Fruit fly (Drosophila melanogaster): ENCODE data around the gene Ugt307A1.

- TF ChIP-seq CG14711 (tag; optimal IDR thresholded peaks at IDR 0.05) (no peak), pad (GFP tag; optimal IDR thresholded peaks at IDR 0.05) (no peak), kay (GFP tag; ENCODE audit: borderline replicate concordance) (no peak), ovo (GFP tag; optimal IDR thresholded peaks at IDR 0.05) (no peak), cnc (optimal IDR thresholded peaks at IDR 0.05) (no peak), CG12768 (GFP tag; optimal IDR thresholded peaks at IDR 0.05) (no peak), CG33017 (tag; optimal IDR thresholded peaks at IDR 0.05) (no peak), CG5204 (GFP tag; optimal IDR thresholded peaks at IDR 0.05) (no peak), toe (GFP tag; optimal IDR thresholded peaks at IDR 0.05) (no peak), tj (GFP tag; optimal IDR thresholded peaks at IDR 0.05) (no peak), Clk (GFP tag; optimal IDR thresholded peaks at IDR 0.05) (no peak), bab1 (GFP tag; optimal IDR thresholded peaks at IDR 0.05) (no peak)
These were observed 42.5 kb upstream of the Ugt307A1 start for dm6 chr2L:7025247-7025646.
